Worm (Caenorhabditis elegans) whole organism, L4 larva: Measurements from ENCODE around the gene rsf-1.

Experiments used
- F10B5.3 ChIP-seq: sonication (generic microtip); optimal IDR thresholded peaks from 2 replicates; lab custom pipeline; 2016; ENCODE audit warnings: mild to moderate bottlenecking, missing genetic modification characterization, missing compliant biosample characterization
- F49E8.2 ChIP-seq: sonication (generic microtip); optimal IDR thresholded peaks from 2 replicates; lab custom pipeline; 2016; ENCODE audit warnings: missing compliant biosample characterization, mild to moderate bottlenecking, missing genetic modification characterization, borderline replicate concordance
- ceh-82 ChIP-seq: sonication (generic microtip); optimal IDR thresholded peaks from 2 replicates; lab custom pipeline; 2017; ENCODE audit warnings: missing biosample characterization, missing genetic modification characterization
- daf-12 ChIP-seq: fragments of 150-350 bp; optimal IDR thresholded peaks from 2 replicates; lab custom pipeline; 2014; ENCODE audit warnings: missing biosample characterization, missing genetic modification reagents, missing genetic modification characterization
- nhr-25 ChIP-seq: sonication (generic microtip); optimal IDR thresholded peaks from 2 replicates; lab custom pipeline; 2017; ENCODE audit warnings: missing genetic modification characterization, mild to moderate bottlenecking, missing compliant biosample characterization, antibody characterized with exemption, moderate library complexity, borderline replicate concordance; ENCODE audit not compliant: insufficient read depth
- nhr-6 ChIP-seq: fragments of 150-350 bp; optimal IDR thresholded peaks from 2 replicates; lab custom pipeline; 2014; ENCODE audit warnings: missing biosample characterization, missing genetic modification characterization
- snpc-4 ChIP-seq: fragments of 150-350 bp; optimal IDR thresholded peaks from 2 replicates; lab custom pipeline; 2014; ENCODE audit warnings: missing biosample characterization, missing genetic modification characterization
- zag-1 ChIP-seq: fragments of 150-350 bp; optimal IDR thresholded peaks from 2 replicates; lab custom pipeline; 2014; ENCODE audit warnings: missing biosample characterization, missing genetic modification characterization
- ztf-7 ChIP-seq: fragments of 150-350 bp; optimal IDR thresholded peaks from 2 replicates; lab custom pipeline; 2014; ENCODE audit warnings: missing biosample characterization, missing genetic modification characterization

- TF ChIP-seq daf-12 (no peak), zag-1 (tag; lab: Kevin White, UChicago) (no peak), nhr-25 (tag; lab: Kevin White, UChicago) (no peak), F10B5.3 (tag; lab: Kevin White, UChicago) (no peak), ceh-82 (tag; lab: Kevin White, UChicago) (no peak), snpc-4 (tag; lab: Kevin White, UChicago) (no peak), F49E8.2 (no peak), ztf-7 (tag; lab: Kevin White, UChicago) (no peak), nhr-6 (tag; lab: Kevin White, UChicago) (no peak)
Observed at ce11 chrII:11301059-11301458, 5.1 kb upstream of the rsf-1 start, which contains the start of gene raga-1.
